Fruit fly (Drosophila melanogaster) whole organism: ENCODE results near the gene eIF2D.

Experiments used
- EcR ChIP-seq, 2 experiments: fragments of >200 bp; optimal IDR thresholded peaks; 2 replicates each; lab custom pipeline; 2017; ENCODE audit warnings: missing biosample characterization in 2 of 2, missing genetic modification characterization in 2 of 2, missing genetic modification reagents in 2 of 2
- pan ChIP-seq: fragments of >200 bp; optimal IDR thresholded peaks from 2 replicates; lab custom pipeline; 2017
- psq ChIP-seq: fragments of >200 bp; optimal IDR thresholded peaks from 2 replicates; lab custom pipeline; 2017

DNA sequence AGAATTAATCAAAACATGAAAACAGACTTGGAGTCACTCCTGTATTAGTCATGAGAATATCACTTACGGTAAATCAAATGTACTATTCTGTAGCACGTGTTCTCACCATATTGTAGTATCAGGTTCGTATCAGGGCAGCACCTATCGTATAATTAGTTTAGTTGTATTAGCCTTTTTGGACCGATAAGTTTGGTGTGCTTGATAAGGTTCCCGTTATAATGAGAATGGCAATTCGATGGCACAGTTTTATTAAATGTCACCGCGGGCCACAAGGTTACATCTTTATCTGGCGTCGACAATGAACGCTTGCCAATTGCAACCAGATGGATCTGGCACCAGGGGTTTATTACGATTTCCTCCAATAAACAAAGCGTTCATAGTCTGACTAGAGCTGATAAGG, 7.1 kb upstream of the eIF2D start:
- TF ChIP-seq pan (lab: Kevin White, UChicago) (no peak), EcR (GFP tag; optimal IDR thresholded peaks at IDR 0.05; lab: Kevin White, UChicago) (no peak), psq (lab: Kevin White, UChicago) (no peak)
